Worm (Caenorhabditis elegans) whole organism, L2 larva: ENCODE results near the gene gmn-1.
A peak's percentile ranks its signal among the peaks of the same experiment; 100 is the strongest.

Experiments used
- C34F6.9 ChIP-seq: fragments of 150-350 bp; optimal IDR thresholded peaks from 2 replicates; lab custom pipeline; 2014; ENCODE audit warnings: missing biosample characterization, missing genetic modification characterization
- F13H6.1 ChIP-seq: sonication (generic microtip); optimal IDR thresholded peaks from 2 replicates; lab custom pipeline; 2016; ENCODE audit warnings: missing genetic modification characterization, missing compliant biosample characterization
- ZK546.5 ChIP-seq: sonication (generic microtip); optimal IDR thresholded peaks from 2 replicates; lab custom pipeline; 2017; ENCODE audit warnings: missing biosample characterization, missing genetic modification characterization
- alr-1 ChIP-seq: fragments of 150-350 bp; optimal IDR thresholded peaks from 2 replicates; lab custom pipeline; 2014; ENCODE audit warnings: missing biosample characterization, missing genetic modification characterization
- aly-2 ChIP-seq: fragments of 150-350 bp; optimal IDR thresholded peaks from 2 replicates; lab custom pipeline; 2014; ENCODE audit warnings: missing biosample characterization, missing genetic modification characterization
- ama-1 ChIP-seq: fragments of 150-350 bp; optimal IDR thresholded peaks from 2 replicates; lab custom pipeline; 2018; ENCODE audit warnings: inconsistent platforms
- ceh-16 ChIP-seq: fragments of 150-350 bp; optimal IDR thresholded peaks from 2 replicates; lab custom pipeline; 2014; ENCODE audit warnings: missing biosample characterization, missing genetic modification characterization
- crh-2 ChIP-seq: sonication (generic microtip); optimal IDR thresholded peaks from 2 replicates; lab custom pipeline; 2017; ENCODE audit warnings: missing biosample characterization, missing genetic modification characterization
- egl-27 ChIP-seq: sonication (generic microtip); optimal IDR thresholded peaks from 3 replicates; lab custom pipeline; 2017; ENCODE audit warnings: missing biosample characterization, missing genetic modification reagents, missing genetic modification characterization
- elt-1 ChIP-seq: fragments of 150-350 bp; optimal IDR thresholded peaks from 2 replicates; lab custom pipeline; 2014; ENCODE audit warnings: missing biosample characterization, missing genetic modification characterization
- fos-1 ChIP-seq: fragments of 150-350 bp; optimal IDR thresholded peaks from 2 replicates; lab custom pipeline; 2014; ENCODE audit warnings: missing biosample characterization, missing genetic modification characterization
- gmeb-1 ChIP-seq: fragments of 150-350 bp; optimal IDR thresholded peaks from 2 replicates; lab custom pipeline; 2014; ENCODE audit warnings: missing biosample characterization, missing genetic modification characterization
- lin-11 ChIP-seq: fragments of 150-350 bp; sonication (generic microtip); optimal IDR thresholded peaks from 2 replicates; lab custom pipeline; 2014; ENCODE audit warnings: missing biosample characterization, missing genetic modification characterization, inconsistent platforms, mixed read lengths
- lin-13 ChIP-seq: fragments of 150-350 bp; optimal IDR thresholded peaks from 2 replicates; lab custom pipeline; 2014; ENCODE audit warnings: missing biosample characterization, missing genetic modification reagents, missing genetic modification characterization
- lin-39 ChIP-seq: fragments of 150-350 bp; optimal IDR thresholded peaks from 2 replicates; lab custom pipeline; 2014; ENCODE audit warnings: missing biosample characterization, missing genetic modification reagents, missing genetic modification characterization
- lsy-2 ChIP-seq, 2 experiments: fragments of 150-350 bp in 1 of 2; sonication (generic microtip) in 1 of 2; optimal IDR thresholded peaks; 2 replicates each; lab custom pipeline; 2014 to 2017; ENCODE audit warnings: missing biosample characterization in 2 of 2, missing genetic modification characterization in 2 of 2
- mab-5 ChIP-seq: fragments of 150-350 bp; optimal IDR thresholded peaks from 2 replicates; lab custom pipeline; 2014; ENCODE audit warnings: missing biosample characterization, missing genetic modification characterization
- mbf-1 ChIP-seq: sonication (generic microtip); optimal IDR thresholded peaks from 2 replicates; lab custom pipeline; 2017; ENCODE audit warnings: missing biosample characterization, missing genetic modification characterization
- nhr-10 ChIP-seq: sonication (generic microtip); optimal IDR thresholded peaks from 2 replicates; lab custom pipeline; 2017; ENCODE audit warnings: missing biosample characterization, missing genetic modification characterization
- nhr-11 ChIP-seq: fragments of 150-350 bp; optimal IDR thresholded peaks from 2 replicates; lab custom pipeline; 2014; ENCODE audit warnings: missing biosample characterization, missing genetic modification characterization
- nhr-129 ChIP-seq: fragments of 150-350 bp; optimal IDR thresholded peaks from 2 replicates; lab custom pipeline; 2014; ENCODE audit warnings: missing biosample characterization, missing genetic modification characterization
- nhr-21 ChIP-seq: fragments of 150-350 bp; optimal IDR thresholded peaks from 2 replicates; lab custom pipeline; 2014; ENCODE audit warnings: missing biosample characterization, missing genetic modification characterization
- nhr-23 ChIP-seq: fragments of 150-350 bp; optimal IDR thresholded peaks from 2 replicates; lab custom pipeline; 2014; ENCODE audit warnings: missing biosample characterization, missing genetic modification reagents, missing genetic modification characterization
- nhr-237 ChIP-seq: fragments of 150-350 bp; optimal IDR thresholded peaks from 2 replicates; lab custom pipeline; 2014; ENCODE audit warnings: missing biosample characterization, missing genetic modification characterization
- nhr-25 ChIP-seq: fragments of 150-350 bp; sonication (generic microtip); optimal IDR thresholded peaks from 3 replicates; lab custom pipeline; 2014; ENCODE audit warnings: missing biosample characterization, missing genetic modification characterization
- nhr-6 ChIP-seq: fragments of 150-350 bp; optimal IDR thresholded peaks from 2 replicates; lab custom pipeline; 2014; ENCODE audit warnings: missing biosample characterization, missing genetic modification characterization
- nhr-77 ChIP-seq: fragments of 150-350 bp; optimal IDR thresholded peaks from 2 replicates; lab custom pipeline; 2014; ENCODE audit warnings: missing biosample characterization, missing genetic modification characterization
- peb-1 ChIP-seq: fragments of 150-350 bp; optimal IDR thresholded peaks from 2 replicates; lab custom pipeline; 2014; ENCODE audit warnings: missing biosample characterization, missing genetic modification characterization
- sem-4 ChIP-seq: fragments of 150-350 bp; optimal IDR thresholded peaks from 2 replicates; lab custom pipeline; 2014; ENCODE audit warnings: missing biosample characterization, missing genetic modification reagents, missing genetic modification characterization
- skn-1 ChIP-seq: sonication (generic microtip); optimal IDR thresholded peaks from 2 replicates; lab custom pipeline; 2017; ENCODE audit warnings: missing biosample characterization, missing genetic modification characterization
- sma-3 ChIP-seq: sonication (generic microtip); optimal IDR thresholded peaks from 2 replicates; lab custom pipeline; 2016; ENCODE audit warnings: missing genetic modification reagents, missing genetic modification characterization, missing compliant biosample characterization
- snpc-4 ChIP-seq: fragments of 150-350 bp; optimal IDR thresholded peaks from 2 replicates; lab custom pipeline; 2014; ENCODE audit warnings: missing biosample characterization, missing genetic modification characterization
- unc-39 ChIP-seq: fragments of 150-350 bp; optimal IDR thresholded peaks from 2 replicates; lab custom pipeline; 2014; ENCODE audit warnings: missing biosample characterization, missing genetic modification characterization
- unc-55 ChIP-seq: fragments of 150-350 bp; sonication (generic microtip); optimal IDR thresholded peaks from 3 replicates; lab custom pipeline; 2014; ENCODE audit warnings: missing biosample characterization, missing genetic modification reagents, missing genetic modification characterization
- unc-62 ChIP-seq: fragments of 150-350 bp; optimal IDR thresholded peaks from 2 replicates; lab custom pipeline; 2014; ENCODE audit warnings: missing biosample characterization, missing genetic modification reagents, missing genetic modification characterization
- zag-1 ChIP-seq: fragments of 150-350 bp; optimal IDR thresholded peaks from 2 replicates; lab custom pipeline; 2014; ENCODE audit warnings: missing biosample characterization, missing genetic modification characterization
- ztf-11 ChIP-seq: sonication (generic microtip); optimal IDR thresholded peaks from 2 replicates; lab custom pipeline; 2017; ENCODE audit warnings: missing biosample characterization, missing genetic modification characterization
- ztf-4 ChIP-seq: fragments of 150-350 bp; optimal IDR thresholded peaks from 2 replicates; lab custom pipeline; 2014; ENCODE audit warnings: missing biosample characterization, missing genetic modification characterization

The gmn-1 gene

DNA sequence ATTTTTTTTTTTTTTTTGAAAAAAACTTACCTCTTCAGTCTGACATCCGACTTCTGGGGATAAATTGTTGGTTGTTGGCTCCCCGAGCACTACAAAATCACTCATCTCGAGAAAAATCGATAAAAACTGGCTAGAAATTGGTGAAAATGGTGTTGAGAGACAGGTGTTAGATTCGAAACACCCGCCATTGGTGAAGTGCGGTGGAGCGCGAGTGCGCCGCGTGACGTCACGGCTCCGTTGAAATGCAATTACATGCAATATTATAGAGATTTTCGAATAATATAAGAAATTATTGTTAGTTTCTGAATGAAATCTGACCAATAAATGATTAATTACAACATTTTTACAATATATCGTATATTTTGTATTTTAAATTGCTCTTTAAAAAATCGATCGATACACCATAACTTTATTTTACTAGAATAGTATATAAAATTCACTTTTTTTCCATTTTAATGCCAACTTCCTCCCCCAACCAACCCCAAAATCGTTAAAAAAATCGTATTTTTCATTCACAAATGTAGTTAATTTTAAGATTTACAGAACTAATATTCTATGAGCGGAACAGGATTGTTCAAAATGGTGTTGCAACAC, 1.1 kb upstream of the gmn-1 start, which contains the start of the genes Y75B8A.18 and Y75B8A.19 (continued):
- TF ChIP-seq nhr-237 (no peak), aly-2 (tag; lab: Kevin White, UChicago) (no peak), lin-11 (tag; lab: Kevin White, UChicago) (peak; percentile 52), ztf-4 (tag; lab: Kevin White, UChicago) (no peak)

- no peak for TF ChIP-seq ceh-16 (tag; lab: Kevin White, UChicago)
- no peak for TF ChIP-seq lin-11 (tag; lab: Kevin White, UChicago)
- TF ChIP-seq gmeb-1 (tag; lab: Kevin White, UChicago): no peak
- TF ChIP-seq, all 48 proteins: peak for 0
Measured at ce11 chrIII:12223208-12223607, 1.9 kb downstream of the gmn-1 start.

DNA sequence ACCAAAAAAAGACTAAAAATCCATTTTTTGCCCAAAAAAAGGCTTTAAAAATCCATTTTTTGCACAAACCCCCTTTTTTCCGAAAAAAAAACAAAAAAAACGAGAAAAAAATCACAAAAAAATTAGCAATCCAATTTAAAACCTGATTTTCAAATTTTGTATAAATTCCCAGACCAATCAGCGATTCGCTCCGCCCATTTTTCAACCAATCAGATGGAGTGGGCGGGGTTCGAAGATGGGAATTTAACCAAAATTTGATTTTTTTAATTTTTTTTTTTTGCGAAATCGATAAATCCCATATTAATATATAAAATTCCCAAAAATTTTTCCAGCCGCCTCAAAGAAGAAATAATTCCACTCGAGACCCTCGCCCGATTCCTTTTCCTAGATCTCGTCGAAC, 3.7 kb downstream of the gmn-1 start:
- TF ChIP-seq ama-1 (lab: Kevin White, UChicago) (no peak), nhr-6 (tag; lab: Kevin White, UChicago) (no peak), nhr-77 (tag; lab: Kevin White, UChicago) (no peak), peb-1 (no peak), egl-27 (tag; lab: Kevin White, UChicago) (no peak), elt-1 (tag; lab: Kevin White, UChicago) (no peak), crh-2 (tag; lab: Kevin White, UChicago) (no peak)

ce11 chrIII:12220820-12221219, 4.3 kb downstream of the gmn-1 start:
- TF ChIP-seq ama-1 (lab: Kevin White, UChicago): no peak
- no peak for TF ChIP-seq ztf-4 (tag; lab: Kevin White, UChicago)
- no peak for TF ChIP-seq mbf-1 (tag; lab: Kevin White, UChicago)
- TF ChIP-seq nhr-10 (tag; lab: Kevin White, UChicago): no peak
- TF ChIP-seq alr-1 (tag; lab: Kevin White, UChicago): no peak
- no peak for TF ChIP-seq nhr-129 (tag; lab: Kevin White, UChicago)
- no peak for TF ChIP-seq nhr-237
- TF ChIP-seq fos-1 (tag; lab: Kevin White, UChicago): no peak
- no peak for TF ChIP-seq mab-5
- TF ChIP-seq nhr-21 (tag; lab: Kevin White, UChicago): no peak
- no peak for TF ChIP-seq nhr-11 (tag; lab: Kevin White, UChicago)
- TF ChIP-seq nhr-23 (tag; lab: Kevin White, UChicago): no peak
- no peak for TF ChIP-seq elt-1 (tag; lab: Kevin White, UChicago)

DNA sequence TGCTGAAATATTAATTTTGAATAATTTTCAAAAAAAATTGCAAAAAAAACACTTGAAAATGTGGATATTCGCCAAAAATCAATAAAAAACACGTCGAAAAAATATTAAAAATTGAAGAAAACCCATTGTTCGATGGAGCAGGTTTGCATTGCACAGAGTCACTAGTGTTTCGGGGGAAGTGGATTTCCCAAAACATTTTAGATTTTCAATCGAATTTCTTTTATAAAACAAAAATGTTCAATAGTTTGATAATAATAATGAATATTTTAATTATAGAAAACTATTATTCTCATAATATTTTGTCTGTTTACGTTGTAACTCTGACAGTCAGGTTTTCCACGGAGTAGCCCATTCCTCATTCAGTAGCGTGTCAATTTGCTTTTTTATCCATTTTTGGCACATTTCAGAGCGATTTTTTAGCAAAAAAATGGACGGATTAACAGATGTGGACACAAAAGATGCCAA, 6.5 kb downstream of the gmn-1 start, which contains the start of the genes gex-4 and gphr-1:
TSS of gene gex-4 (minus strand) at position 2 of the 465 bp plus-strand sequence.
TSS of gene gphr-1 (plus strand) at position 415 of the 465 bp plus-strand sequence.
- TF ChIP-seq zag-1 (tag; lab: Kevin White, UChicago): no peak
- no peak for TF ChIP-seq skn-1
- no peak for TF ChIP-seq nhr-129 (tag; lab: Kevin White, UChicago)
- TF ChIP-seq unc-55: peak; percentile 69
- TF ChIP-seq fos-1 (tag; lab: Kevin White, UChicago): peak; percentile 41
- peak; percentile 5 for TF ChIP-seq nhr-25 (tag; lab: Kevin White, UChicago)
- TF ChIP-seq unc-39 (tag; lab: Kevin White, UChicago): no peak
- TF ChIP-seq C34F6.9: peak; percentile 67
- no peak for TF ChIP-seq ztf-4 (tag; lab: Kevin White, UChicago)
- TF ChIP-seq sma-3 (GFP tag; lab: Kevin White, UChicago): peak; percentile 52
- TF ChIP-seq nhr-10 (tag; lab: Kevin White, UChicago): no peak
- peak; percentile 29 for TF ChIP-seq crh-2 (tag; lab: Kevin White, UChicago)
- TF ChIP-seq sem-4 (tag; lab: Kevin White, UChicago): peak; percentile 76
- TF ChIP-seq nhr-11 (tag; lab: Kevin White, UChicago): no peak
- TF ChIP-seq ztf-11 (tag; lab: Kevin White, UChicago): no peak
- TF ChIP-seq F13H6.1 (tag; lab: Kevin White, UChicago): peak; percentile 33
- no peak for TF ChIP-seq nhr-77 (tag; lab: Kevin White, UChicago)
- no peak for TF ChIP-seq elt-1 (tag; lab: Kevin White, UChicago)
- TF ChIP-seq peb-1: no peak
- no peak for TF ChIP-seq nhr-21 (tag; lab: Kevin White, UChicago)
- no peak for TF ChIP-seq lin-39 (tag; lab: Kevin White, UChicago)
- peak; percentile 57 for TF ChIP-seq lin-13 (GFP tag; lab: Kevin White, UChicago)
- TF ChIP-seq lsy-2 (tag; optimal IDR thresholded peaks at IDR 0.05; lab: Kevin White, UChicago): peak in 1 of 2 experiments; percentile 76
- TF ChIP-seq unc-62 (GFP tag; lab: Kevin White, UChicago): no peak
- no peak for TF ChIP-seq mbf-1 (tag; lab: Kevin White, UChicago)
- TF ChIP-seq egl-27 (tag; lab: Kevin White, UChicago): no peak
- TF ChIP-seq gmeb-1 (tag; lab: Kevin White, UChicago): peak; percentile 48
- TF ChIP-seq snpc-4 (tag; lab: Kevin White, UChicago): peak; percentile 53
- no peak for TF ChIP-seq ZK546.5
- TF ChIP-seq, all 48 proteins: peak for 12
